Fruit fly (Drosophila melanogaster): ENCODE measurements around the gene bap.

Gene bap

dm6 chr3R:21349039-21349781 lies 39.5 kb upstream of the bap start, which contains the start of gene aus (continued):
- no peak for TF ChIP-seq ap (GFP tag; IDR thresholded peaks at IDR 0.05)
- TF ChIP-seq CG13123 (GFP tag; optimal IDR thresholded peaks at IDR 0.05): no peak
- no peak for TF ChIP-seq tna (GFP tag; IDR thresholded peaks at IDR 0.05; ENCODE audit: partially characterized antibody)
- TF ChIP-seq Spps (tag; optimal IDR thresholded peaks at IDR 0.05): no peak
- TF ChIP-seq H2.0 (GFP tag; IDR thresholded peaks at IDR 0.05): no peak
- no peak for TF ChIP-seq klu (GFP tag; IDR thresholded peaks at IDR 0.05)
- no peak for TF ChIP-seq CG16813 (GFP tag; IDR thresholded peaks at IDR 0.05; ENCODE audit: partially characterized antibody)
- peak; percentile 14 for TF ChIP-seq sqz (GFP tag; optimal IDR thresholded peaks at IDR 0.05)
- TF ChIP-seq CG17912 (GFP tag; optimal IDR thresholded peaks at IDR 0.05): no peak
- TF ChIP-seq bigmax (GFP tag; optimal IDR thresholded peaks at IDR 0.05): no peak
- TF ChIP-seq so (GFP tag; IDR thresholded peaks at IDR 0.05): no peak
- no peak for TF ChIP-seq CG10959 (GFP tag; IDR thresholded peaks at IDR 0.05)
- no peak for TF ChIP-seq CG16863 (GFP tag; optimal IDR thresholded peaks at IDR 0.05)
- peak; percentile 46 for TF ChIP-seq HmgZ (tag; optimal IDR thresholded peaks at IDR 0.05)
- no peak for TF ChIP-seq lola (GFP tag; optimal IDR thresholded peaks at IDR 0.05)
- no peak for TF ChIP-seq CG16779 (GFP tag; IDR thresholded peaks at IDR 0.05)
- no peak for TF ChIP-seq CG9817 (tag; optimal IDR thresholded peaks at IDR 0.05)
- TF ChIP-seq CG11247 (GFP tag; IDR thresholded peaks at IDR 0.05): no peak
- TF ChIP-seq MTF-1 (GFP tag; optimal IDR thresholded peaks at IDR 0.05; ENCODE audit: borderline replicate concordance): peak; percentile 66
- no peak for TF ChIP-seq CG8944 (GFP tag; optimal IDR thresholded peaks at IDR 0.05)
- TF ChIP-seq ttk (GFP tag; IDR thresholded peaks at IDR 0.05): no peak
- peak; percentile 38 for TF ChIP-seq onecut (GFP tag; IDR thresholded peaks at IDR 0.05)
- TF ChIP-seq lmd (GFP tag; IDR thresholded peaks at IDR 0.05): no peak
- no peak for TF ChIP-seq zen (tag; optimal IDR thresholded peaks at IDR 0.05)
- peak; percentile 6 for TF ChIP-seq sd (tag; optimal IDR thresholded peaks at IDR 0.05)
- TF ChIP-seq salm (tag; optimal IDR thresholded peaks at IDR 0.05): no peak
- TF ChIP-seq hkb (optimal IDR thresholded peaks at IDR 0.05): no peak
- TF ChIP-seq hkb (GFP tag; IDR thresholded peaks at IDR 0.05): no peak
- TF ChIP-seq CG1529 (GFP tag; optimal IDR thresholded peaks at IDR 0.05): no peak
- TF ChIP-seq dpn (GFP tag; optimal IDR thresholded peaks at IDR 0.05): no peak
- no peak for TF ChIP-seq Pdp1 (GFP tag; optimal IDR thresholded peaks at IDR 0.05)
- peak; percentile 41 for TF ChIP-seq BEAF-32 (GFP tag; optimal IDR thresholded peaks at IDR 0.05)
- TF ChIP-seq CG12391 (tag; optimal IDR thresholded peaks at IDR 0.05): no peak
- TF ChIP-seq Antp (GFP tag; optimal IDR thresholded peaks at IDR 0.05): no peak
- TF ChIP-seq CG10147 (GFP tag; optimal IDR thresholded peaks at IDR 0.05): no peak
- TF ChIP-seq zf30C (GFP tag; optimal IDR thresholded peaks at IDR 0.05): peak; percentile 22
- no peak for TF ChIP-seq seq (GFP tag; IDR thresholded peaks at IDR 0.05)
- no peak for TF ChIP-seq CG11560 (tag; IDR thresholded peaks at IDR 0.05)
- no peak for TF ChIP-seq Atf6 (GFP tag; IDR thresholded peaks at IDR 0.05)
- peak; percentile 53 for TF ChIP-seq CG8924 (tag; optimal IDR thresholded peaks at IDR 0.05)
- peak; percentile 96 for TF ChIP-seq gfzf (GFP tag; optimal IDR thresholded peaks at IDR 0.05)
- no peak for TF ChIP-seq CG13424 (tag; optimal IDR thresholded peaks at IDR 0.05)
- peak; percentile 89 for TF ChIP-seq sens (GFP tag)
- no peak for TF ChIP-seq CG2199 (GFP tag; IDR thresholded peaks at IDR 0.05)
- TF ChIP-seq grau (tag; optimal IDR thresholded peaks at IDR 0.05): peak; percentile 19
- no peak for TF ChIP-seq disco-r (GFP tag; optimal IDR thresholded peaks at IDR 0.05)
- TF ChIP-seq zfh1 (GFP tag; IDR thresholded peaks at IDR 0.05): no peak
- TF ChIP-seq CG6765 (GFP tag; optimal IDR thresholded peaks at IDR 0.05): no peak
- TF ChIP-seq D (optimal IDR thresholded peaks at IDR 0.05): peak; percentile 77
- TF ChIP-seq D (GFP tag; optimal IDR thresholded peaks at IDR 0.05): no peak
- no peak for TF ChIP-seq Aef1 (GFP tag; IDR thresholded peaks at IDR 0.05)
